Fruit fly (Drosophila melanogaster) whole organism, prepupa: Measurements from ENCODE around the gene lilli.

Experiments used
- CG6854 ChIP-seq: fragments of 200-800 bp; sonication (Bioruptor generic); optimal IDR thresholded peaks from 2 replicates; lab custom pipeline; 2017; ENCODE audit warnings: missing biosample characterization, mild to moderate bottlenecking, missing genetic modification characterization
- Ets96B ChIP-seq: fragments of 200-800 bp; optimal IDR thresholded peaks from 2 replicates; lab custom pipeline; 2019; ENCODE audit warnings: missing biosample characterization, mild to moderate bottlenecking, missing genetic modification characterization, moderate library complexity
- Sox102F ChIP-seq: fragments of 200-800 bp; sonication (Bioruptor generic); optimal IDR thresholded peaks from 2 replicates; lab custom pipeline; 2016; ENCODE audit warnings: missing biosample characterization, mild to moderate bottlenecking, missing genetic modification characterization
- net ChIP-seq: fragments of 200-800 bp; sonication (Bioruptor generic); optimal IDR thresholded peaks from 3 replicates; lab custom pipeline; 2016; ENCODE audit warnings: missing biosample characterization, missing genetic modification characterization
- spab ChIP-seq: fragments of 200-800 bp; sonication (Bioruptor generic); optimal IDR thresholded peaks from 2 replicates; lab custom pipeline; 2017; ENCODE audit warnings: missing biosample characterization, mild to moderate bottlenecking, missing genetic modification characterization, missing genetic modification reagents

dm6 chr2L:2857862-2858734 is 27.6 kb upstream of the lilli start:
- no peak for TF ChIP-seq CG6854 (GFP tag; lab: Kevin White, UChicago)
- TF ChIP-seq spab (GFP tag; lab: Kevin White, UChicago), result peak; percentile 50
- peak; percentile 39 for TF ChIP-seq Sox102F
- peak; percentile 6 for TF ChIP-seq Ets96B (tag; lab: Kevin White, UChicago)
- TF ChIP-seq net, result peak; percentile 78
